In genomic region chr3L:11587720-11588580, dm6 we compare ENCODE assay signal across 1 fruit fly cellular context.
A peak's percentile ranks its signal among the peaks of the same experiment; 100 is the strongest.
TF ChIP-seq lines count a peak whose summit lies in the region.

rt (minus strand) TSS chr3L:11587770.

TF ChIP-seq in whole organism, embryonic, 481 proteins besides CTCF, POLR2A, EP300 and RAD21 (continued from another document and continues in another):
- TF ChIP-seq Nf-YB (GFP tag; optimal IDR thresholded peaks at IDR 0.05; lab: Kevin White, UChicago) (peak; percentile 29), mam (GFP tag; optimal IDR thresholded peaks at IDR 0.05; lab: Kevin White, UChicago) (no peak), fu2 (GFP tag; optimal IDR thresholded peaks at IDR 0.05; lab: Kevin White, UChicago) (no peak), fd102C (GFP tag; optimal IDR thresholded peaks at IDR 0.05; lab: Kevin White, UChicago) (no peak), CG12942 (GFP tag; optimal IDR thresholded peaks at IDR 0.05; lab: Kevin White, UChicago) (no peak), Lim3 (GFP tag; IDR thresholded peaks at IDR 0.05; lab: Robert Waterston, UW) (no peak), CG10321 (GFP tag; IDR thresholded peaks at IDR 0.05; lab: Robert Waterston, UW) (no peak), sens-2 (GFP tag; IDR thresholded peaks at IDR 0.05; lab: Robert Waterston, UW) (peak; percentile 27; the same call in 1 of the 2 replicates), onecut (GFP tag; IDR thresholded peaks at IDR 0.05; lab: Robert Waterston, UW) (peak; percentile 46), CG18011 (GFP tag; optimal IDR thresholded peaks at IDR 0.05; lab: Kevin White, UChicago) (no peak), gfzf (GFP tag; optimal IDR thresholded peaks at IDR 0.05; lab: Kevin White, UChicago) (no peak), scrt (GFP tag; optimal IDR thresholded peaks at IDR 0.05; lab: Kevin White, UChicago) (peak; percentile 20), CG9876 (GFP tag; optimal IDR thresholded peaks at IDR 0.05; lab: Kevin White, UChicago) (no peak), gt (GFP tag; IDR thresholded peaks at IDR 0.05; lab: Robert Waterston, UW) (no peak), CG14441 (GFP tag; IDR thresholded peaks at IDR 0.05; lab: Robert Waterston, UW) (no peak), Ravus (GFP tag; IDR thresholded peaks at IDR 0.05; lab: Robert Waterston, UW) (no peak), CG5180 (GFP tag; optimal IDR thresholded peaks at IDR 0.05; lab: Kevin White, UChicago) (no peak), fd64A (GFP tag; optimal IDR thresholded peaks at IDR 0.05; lab: Kevin White, UChicago) (peak; percentile 24), Spps (tag; optimal IDR thresholded peaks at IDR 0.05; lab: Kevin White, UChicago) (peak; percentile 44), Dip3 (GFP tag; optimal IDR thresholded peaks at IDR 0.05; lab: Kevin White, UChicago) (no peak), CG32772 (GFP tag; IDR thresholded peaks at IDR 0.05; lab: Robert Waterston, UW) (0 out of 2 replicates have a peak, but pooled peaks have one; percentile 27), sob (GFP tag; IDR thresholded peaks at IDR 0.05; lab: Robert Waterston, UW) (no peak; the same call in 1 of the 2 replicates), CG18619 (GFP tag; optimal IDR thresholded peaks at IDR 0.05; lab: Kevin White, UChicago) (peak; percentile 33), chm (GFP tag; IDR thresholded peaks at IDR 0.05; lab: Robert Waterston, UW) (no peak), bcd (GFP tag; optimal IDR thresholded peaks at IDR 0.05; lab: Kevin White, UChicago) (peak; percentile 24), p53 (GFP tag; optimal IDR thresholded peaks at IDR 0.05; lab: Kevin White, UChicago) (no peak), CG3847 (GFP tag; IDR thresholded peaks at IDR 0.05; lab: Robert Waterston, UW) (peak; percentile 36; the same call in 1 of the 2 replicates), Pdp1 (GFP tag; optimal IDR thresholded peaks at IDR 0.05; lab: Kevin White, UChicago) (peak; percentile 1 to 14), eyg (GFP tag; optimal IDR thresholded peaks at IDR 0.05; lab: Kevin White, UChicago) (no peak), CG12659 (GFP tag; optimal IDR thresholded peaks at IDR 0.05; lab: Kevin White, UChicago) (peak; percentile 32), trem (tag; optimal IDR thresholded peaks at IDR 0.05; lab: Kevin White, UChicago) (peak; percentile 61), Vsx1 (GFP tag; optimal IDR thresholded peaks at IDR 0.05; lab: Kevin White, UChicago) (no peak), Sox100B (GFP tag; optimal IDR thresholded peaks at IDR 0.05; lab: Kevin White, UChicago) (peak; percentile 69), dmrt99B (tag; optimal IDR thresholded peaks at IDR 0.05; lab: Kevin White, UChicago) (peak; percentile 53), CG2116 (GFP tag; optimal IDR thresholded peaks at IDR 0.05; lab: Kevin White, UChicago) (peak; percentile 0), sim (GFP tag; IDR thresholded peaks at IDR 0.05; lab: Robert Waterston, UW) (no peak; the same call in 1 of the 2 replicates), D19A (tag; optimal IDR thresholded peaks at IDR 0.05; lab: Kevin White, UChicago) (peak; percentile 58), nerfin-1 (tag; optimal IDR thresholded peaks at IDR 0.05; lab: Kevin White, UChicago) (peak; percentile 70), HHEX (GFP tag; optimal IDR thresholded peaks at IDR 0.05; lab: Kevin White, UChicago) (peak; percentile 37), CG17361 (GFP tag; IDR thresholded peaks at IDR 0.05; lab: Robert Waterston, UW) (peak; percentile 68), grau (tag; optimal IDR thresholded peaks at IDR 0.05; lab: Kevin White, UChicago) (peak; percentile 62), lola (GFP tag; optimal IDR thresholded peaks at IDR 0.05; lab: Kevin White, UChicago) (peak in 1 of 3 experiments; percentile 85), gro (GFP tag; optimal IDR thresholded peaks at IDR 0.05; lab: Kevin White, UChicago) (no peak), CG10209 (GFP tag; optimal IDR thresholded peaks at IDR 0.05; lab: Kevin White, UChicago) (peak; percentile 18), B-H2 (GFP tag; optimal IDR thresholded peaks at IDR 0.05; lab: Kevin White, UChicago) (no peak), hb (GFP tag; IDR thresholded peaks at IDR 0.05; lab: Robert Waterston, UW; ENCODE audit: partially characterized antibody) (no peak), Stat92E (GFP tag; optimal IDR thresholded peaks at IDR 0.05; lab: Kevin White, UChicago) (no peak), CG6813 (GFP tag; optimal IDR thresholded peaks at IDR 0.05; lab: Kevin White, UChicago) (peak; percentile 29), Jarid2 (GFP tag; optimal IDR thresholded peaks at IDR 0.05; lab: Kevin White, UChicago) (no peak), usp (GFP tag; optimal IDR thresholded peaks at IDR 0.05; lab: Kevin White, UChicago) (no peak), CG11456 (GFP tag; IDR thresholded peaks at IDR 0.05; lab: Robert Waterston, UW) (no peak), CG7786 (GFP tag; optimal IDR thresholded peaks at IDR 0.05; lab: Kevin White, UChicago) (no peak), ken (GFP tag; IDR thresholded peaks at IDR 0.05; lab: Robert Waterston, UW) (peak; percentile 44; the same call in 1 of the 3 replicates), Dip2 (GFP tag; IDR thresholded peaks at IDR 0.05; lab: Robert Waterston, UW) (no peak), TFAM (GFP tag; optimal IDR thresholded peaks at IDR 0.05; lab: Kevin White, UChicago) (no peak), croc (GFP tag; conservative IDR thresholded peaks at IDR 0.05; lab: Robert Waterston, UW) (peak; percentile 62), salm (tag; optimal IDR thresholded peaks at IDR 0.05; lab: Kevin White, UChicago) (peak; percentile 29), C15 (GFP tag; IDR thresholded peaks at IDR 0.05; lab: Robert Waterston, UW) (no peak), bigmax (GFP tag; optimal IDR thresholded peaks at IDR 0.05; lab: Kevin White, UChicago) (no peak), Med (GFP tag; lab: Kevin White, UChicago) (peak; percentile 52), CG34422 (GFP tag; IDR thresholded peaks at IDR 0.05; lab: Robert Waterston, UW) (peak; percentile 28; the same call in 1 of the 3 replicates), slp2 (GFP tag; optimal IDR thresholded peaks at IDR 0.05; lab: Kevin White, UChicago) (no peak), ATbp (GFP tag; optimal IDR thresholded peaks at IDR 0.05; lab: Kevin White, UChicago) (peak; percentile 61), Lpt (GFP tag; optimal IDR thresholded peaks at IDR 0.05; lab: Kevin White, UChicago) (no peak), CkIIα-i1 (GFP tag; IDR thresholded peaks at IDR 0.05; lab: Robert Waterston, UW) (no peak), MTF-1 (GFP tag; optimal IDR thresholded peaks at IDR 0.05; lab: Kevin White, UChicago; ENCODE audit: borderline replicate concordance) (peak; percentile 13), wor (GFP tag; IDR thresholded peaks at IDR 0.05; lab: Robert Waterston, UW) (peak; percentile 42; the same call in 1 of the 2 replicates), CG8089 (GFP tag; optimal IDR thresholded peaks at IDR 0.05; lab: Kevin White, UChicago) (no peak), cad (GFP tag; optimal IDR thresholded peaks at IDR 0.05; lab: Kevin White, UChicago) (no peak), dimm (GFP tag; IDR thresholded peaks at IDR 0.05; lab: Robert Waterston, UW) (no peak), CG17186 (GFP tag; optimal IDR thresholded peaks at IDR 0.05; lab: Kevin White, UChicago) (no peak), CG10565 (GFP tag; optimal IDR thresholded peaks at IDR 0.05; lab: Kevin White, UChicago) (no peak), CG3281 (GFP tag; optimal IDR thresholded peaks at IDR 0.05; lab: Kevin White, UChicago) (peak; percentile 28), Hr78 (GFP tag; optimal IDR thresholded peaks at IDR 0.05; lab: Kevin White, UChicago) (no peak), caup (GFP tag; optimal IDR thresholded peaks at IDR 0.05; lab: Kevin White, UChicago; ENCODE audit: severe bottlenecking) (no peak), CG3065 (GFP tag; optimal IDR thresholded peaks at IDR 0.05; lab: Kevin White, UChicago) (no peak), fd3F (GFP tag; optimal IDR thresholded peaks at IDR 0.05; lab: Kevin White, UChicago) (no peak), zfh2 (GFP tag; optimal IDR thresholded peaks at IDR 0.05; lab: Kevin White, UChicago) (no peak), nerfin-2 (GFP tag; IDR thresholded peaks at IDR 0.05; lab: Robert Waterston, UW; ENCODE audit: partially characterized antibody) (no peak), CG12104 (GFP tag; optimal IDR thresholded peaks at IDR 0.05; lab: Kevin White, UChicago) (no peak), CG4282 (GFP tag; optimal IDR thresholded peaks at IDR 0.05; lab: Kevin White, UChicago) (no peak), CG4328 (GFP tag; optimal IDR thresholded peaks at IDR 0.05; lab: Kevin White, UChicago) (no peak), Ets65A (GFP tag; lab: Kevin White, UChicago) (peak; percentile 23), phol (tag; optimal IDR thresholded peaks at IDR 0.05; lab: Kevin White, UChicago) (peak; percentile 78), tll (GFP tag; optimal IDR thresholded peaks at IDR 0.05; lab: Kevin White, UChicago) (no peak), gcm (GFP tag; optimal IDR thresholded peaks at IDR 0.05; lab: Kevin White, UChicago) (peak; percentile 68), NC2α (GFP tag; optimal IDR thresholded peaks at IDR 0.05; lab: Kevin White, UChicago) (no peak), fru (optimal IDR thresholded peaks at IDR 0.05; lab: Kevin White, UChicago) (no peak), CG10543 (GFP tag; optimal IDR thresholded peaks at IDR 0.05; lab: Kevin White, UChicago) (no peak), jigr1 (GFP tag; IDR thresholded peaks at IDR 0.05; lab: Robert Waterston, UW) (peak; percentile 49; the same call in 1 of the 3 replicates), CG4617 (GFP tag; optimal IDR thresholded peaks at IDR 0.05; lab: Kevin White, UChicago; ENCODE audit: borderline replicate concordance) (no peak), CG10462 (GFP tag; optimal IDR thresholded peaks at IDR 0.05; lab: Kevin White, UChicago) (no peak), Mrtf (GFP tag; IDR thresholded peaks at IDR 0.05; lab: Robert Waterston, UW) (peak; percentile 30; the same call in 1 of the 3 replicates), Hmr (GFP tag; optimal IDR thresholded peaks at IDR 0.05; lab: Kevin White, UChicago) (no peak), CG33557 (GFP tag; optimal IDR thresholded peaks at IDR 0.05; lab: Kevin White, UChicago) (peak; percentile 80), CG31365 (tag; optimal IDR thresholded peaks at IDR 0.05; lab: Kevin White, UChicago) (no peak), esg (GFP tag; conservative IDR thresholded peaks at IDR 0.05; lab: Robert Waterston, UW) (peak; percentile 61), CG8290 (GFP tag; optimal IDR thresholded peaks at IDR 0.05; lab: Kevin White, UChicago) (peak; percentile 25), CG8290 (tag; optimal IDR thresholded peaks at IDR 0.05; lab: Kevin White, UChicago) (no peak), ro (GFP tag; IDR thresholded peaks at IDR 0.05; lab: Robert Waterston, UW) (no peak), CG34224 (GFP tag; IDR thresholded peaks at IDR 0.05; lab: Robert Waterston, UW; ENCODE audit: partially characterized antibody) (no peak), CG31224 (GFP tag; IDR thresholded peaks at IDR 0.05; lab: Robert Waterston, UW) (peak; percentile 29; the same call in 1 of the 2 replicates), HmgD (GFP tag; optimal IDR thresholded peaks at IDR 0.05; lab: Kevin White, UChicago) (no peak), CG1792 (GFP tag; optimal IDR thresholded peaks at IDR 0.05; lab: Kevin White, UChicago) (no peak), inv (GFP tag; IDR thresholded peaks at IDR 0.05; lab: Robert Waterston, UW; ENCODE audit: partially characterized antibody) (no peak), twi (tag; optimal IDR thresholded peaks at IDR 0.05; lab: Kevin White, UChicago) (peak; percentile 51), CG7987 (GFP tag; optimal IDR thresholded peaks at IDR 0.05; lab: Kevin White, UChicago) (no peak), CG5245 (GFP tag; optimal IDR thresholded peaks at IDR 0.05; lab: Kevin White, UChicago) (no peak), CG6854 (GFP tag; optimal IDR thresholded peaks at IDR 0.05; lab: Kevin White, UChicago) (no peak), pnt (GFP tag; optimal IDR thresholded peaks at IDR 0.05; lab: Kevin White, UChicago) (no peak), CG10431 (GFP tag; optimal IDR thresholded peaks at IDR 0.05; lab: Kevin White, UChicago) (peak; percentile 17), repo (GFP tag; optimal IDR thresholded peaks at IDR 0.05; lab: Kevin White, UChicago) (no peak), trh (GFP tag; optimal IDR thresholded peaks at IDR 0.05; lab: Kevin White, UChicago) (no peak), Doc2 (GFP tag; IDR thresholded peaks at IDR 0.05; lab: Robert Waterston, UW) (no peak), disco-r (GFP tag; optimal IDR thresholded peaks at IDR 0.05; lab: Kevin White, UChicago) (no peak), CG32767 (GFP tag; IDR thresholded peaks at IDR 0.05; lab: Robert Waterston, UW) (peak; percentile 50; the same call in 1 of the 2 replicates), CG18764 (GFP tag; optimal IDR thresholded peaks at IDR 0.05; lab: Kevin White, UChicago) (peak; percentile 36), CG30431 (GFP tag; optimal IDR thresholded peaks at IDR 0.05; lab: Kevin White, UChicago) (peak; percentile 31), amos (GFP tag; IDR thresholded peaks at IDR 0.05; lab: Robert Waterston, UW; ENCODE audit: partially characterized antibody) (no peak), aop (GFP tag; IDR thresholded peaks at IDR 0.05; lab: Robert Waterston, UW) (peak; percentile 37; the same call in 1 of the 2 replicates), CG1832 (GFP tag; optimal IDR thresholded peaks at IDR 0.05; lab: Kevin White, UChicago) (no peak), run (tag; optimal IDR thresholded peaks at IDR 0.05; lab: Kevin White, UChicago) (no peak), CG14014 (GFP tag; IDR thresholded peaks at IDR 0.05; lab: Robert Waterston, UW) (0 out of 2 replicates have a peak, but pooled peaks have one; percentile 7), CG11696 (GFP tag; IDR thresholded peaks at IDR 0.05; lab: Robert Waterston, UW) (no peak), CG8924 (tag; optimal IDR thresholded peaks at IDR 0.05; lab: Kevin White, UChicago) (peak; percentile 28), CG8281 (tag; optimal IDR thresholded peaks at IDR 0.05; lab: Kevin White, UChicago) (no peak), MBD-R2 (GFP tag; IDR thresholded peaks at IDR 0.05; lab: Robert Waterston, UW) (no peak), ap (GFP tag; IDR thresholded peaks at IDR 0.05; lab: Robert Waterston, UW) (no peak), CG3838 (GFP tag; optimal IDR thresholded peaks at IDR 0.05; lab: Kevin White, UChicago) (no peak), ash1 (GFP tag; optimal IDR thresholded peaks at IDR 0.05; lab: Kevin White, UChicago) (no peak), Sox102F (GFP tag; optimal IDR thresholded peaks at IDR 0.05; lab: Kevin White, UChicago) (peak; percentile 41), Side (GFP tag; optimal IDR thresholded peaks at IDR 0.05; lab: Kevin White, UChicago) (no peak), Usf (GFP tag; optimal IDR thresholded peaks at IDR 0.05; lab: Kevin White, UChicago) (peak; percentile 22), bowl (GFP tag; IDR thresholded peaks at IDR 0.05; lab: Robert Waterston, UW) (no peak)
